Fruit fly (Drosophila melanogaster) whole organism, embryonic: ENCODE results near the gene Cpr67Fa2.

Experiments
- Atf3 ChIP-seq: fragments of 200-800 bp; sonication (Bioruptor generic); optimal IDR thresholded peaks from 3 replicates; lab custom pipeline; 2016; ENCODE audit warnings: missing biosample characterization, missing genetic modification characterization
- CG10267 ChIP-seq: fragments of 200-800 bp; sonication (Bioruptor generic); optimal IDR thresholded peaks from 2 replicates; lab custom pipeline; 2018; ENCODE audit warnings: missing biosample characterization, mild to moderate bottlenecking, missing genetic modification characterization, moderate library complexity
- CG10462 ChIP-seq: fragments of 200-800 bp; sonication (Bioruptor generic); optimal IDR thresholded peaks from 2 replicates; lab custom pipeline; 2016; ENCODE audit warnings: missing biosample characterization, missing genetic modification characterization
- CG10543 ChIP-seq: fragments of 200-800 bp; sonication (Bioruptor generic); optimal IDR thresholded peaks from 3 replicates; lab custom pipeline; 2017; ENCODE audit warnings: missing biosample characterization, mild to moderate bottlenecking, missing genetic modification characterization, moderate library complexity
- CG10959 ChIP-seq: fragments of 200-800 bp; sonication (Bioruptor generic); IDR thresholded peaks from 2 replicates; pipeline ENCODE4 v1.3.6; 2022; ENCODE audit warnings: missing biosample characterization, missing genetic modification characterization
- CG13287 ChIP-seq: fragments of 200-800 bp; sonication (Bioruptor generic); IDR thresholded peaks from 2 replicates; pipeline ENCODE4 v1.3.6; 2022; ENCODE audit warnings: missing biosample characterization, missing genetic modification characterization; ENCODE audit not compliant: partially characterized antibody
- CG14965 ChIP-seq: fragments of 200-800 bp; sonication (Bioruptor generic); optimal IDR thresholded peaks from 2 replicates; lab custom pipeline; 2016; ENCODE audit warnings: missing biosample characterization, missing genetic modification characterization, borderline replicate concordance
- CG15514 ChIP-seq: fragments of 200-800 bp; sonication (Bioruptor generic); optimal IDR thresholded peaks from 3 replicates; lab custom pipeline; 2017; ENCODE audit warnings: missing biosample characterization, missing genetic modification characterization, mild to moderate bottlenecking, moderate library complexity, missing genetic modification reagents
- CG15696 ChIP-seq: fragments of 200-800 bp; sonication (Bioruptor generic); optimal IDR thresholded peaks from 2 replicates; lab custom pipeline; 2019; ENCODE audit warnings: missing biosample characterization, mild to moderate bottlenecking, missing genetic modification characterization, moderate library complexity
- CG16779 ChIP-seq: fragments of 200-800 bp; sonication (Bioruptor generic); IDR thresholded peaks from 2 replicates; pipeline ENCODE4 v1.3.6; 2022; ENCODE audit warnings: missing biosample characterization, missing genetic modification characterization
- CG17385 ChIP-seq: fragments of 200-800 bp; sonication (Bioruptor generic); optimal IDR thresholded peaks from 3 replicates; lab custom pipeline; 2018; ENCODE audit warnings: missing biosample characterization, mild to moderate bottlenecking, missing genetic modification characterization
- CG18599 ChIP-seq: fragments of 200-800 bp; sonication (Bioruptor generic); optimal IDR thresholded peaks from 3 replicates; lab custom pipeline; 2017; ENCODE audit warnings: missing biosample characterization, missing genetic modification characterization, mild to moderate bottlenecking, moderate library complexity, missing genetic modification reagents
- CG31224 ChIP-seq: fragments of 200-800 bp; sonication (Bioruptor generic); IDR thresholded peaks from 2 replicates; pipeline ENCODE4 v1.3.6; 2022; ENCODE audit warnings: missing biosample characterization, missing genetic modification characterization
- CG3281 ChIP-seq: fragments of 200-800 bp; sonication (Bioruptor generic); optimal IDR thresholded peaks from 3 replicates; lab custom pipeline; 2017; ENCODE audit warnings: missing biosample characterization, mild to moderate bottlenecking, missing genetic modification characterization
- CG3995 ChIP-seq: fragments of 200-800 bp; sonication (Bioruptor generic); optimal IDR thresholded peaks from 3 replicates; lab custom pipeline; 2016; ENCODE audit warnings: missing biosample characterization, missing genetic modification characterization
- CG5953 ChIP-seq: fragments of 200-800 bp; sonication (Bioruptor generic); IDR thresholded peaks from 2 replicates; pipeline ENCODE4 v1.3.6; 2022; ENCODE audit warnings: missing biosample characterization, missing genetic modification characterization
- CG8281 ChIP-seq: fragments of 200-800 bp; sonication (Bioruptor generic); optimal IDR thresholded peaks from 2 replicates; lab custom pipeline; 2018; ENCODE audit warnings: missing biosample characterization, mild to moderate bottlenecking, missing genetic modification characterization, moderate library complexity
- CTCF ChIP-seq: fragments of 200-800 bp; sonication (Bioruptor generic); optimal IDR thresholded peaks from 2 replicates; lab custom pipeline; 2017; ENCODE audit warnings: missing biosample characterization, mild to moderate bottlenecking, missing genetic modification characterization, moderate library complexity
- ERR ChIP-seq: fragments of 200-800 bp; sonication (Bioruptor generic); optimal IDR thresholded peaks from 2 replicates; lab custom pipeline; 2016; ENCODE audit warnings: missing biosample characterization, missing genetic modification characterization
- Fer3 ChIP-seq: fragments of 200-800 bp; sonication (Bioruptor generic); optimal IDR thresholded peaks from 2 replicates; lab custom pipeline; 2018; ENCODE audit warnings: missing biosample characterization, mild to moderate bottlenecking, missing genetic modification characterization, moderate library complexity
- HHEX ChIP-seq: fragments of 200-800 bp; sonication (Bioruptor generic); optimal IDR thresholded peaks from 3 replicates; lab custom pipeline; 2017; ENCODE audit warnings: missing biosample characterization, mild to moderate bottlenecking, missing genetic modification characterization, missing genetic modification reagents
- HmgD ChIP-seq: fragments of 200-800 bp; sonication (Bioruptor generic); optimal IDR thresholded peaks from 3 replicates; lab custom pipeline; 2016; ENCODE audit warnings: missing biosample characterization, missing genetic modification characterization
- Hmr ChIP-seq: fragments of 200-800 bp; sonication (Bioruptor generic); optimal IDR thresholded peaks from 3 replicates; lab custom pipeline; 2017; ENCODE audit warnings: mild to moderate bottlenecking, missing biosample characterization, missing genetic modification reagents, missing genetic modification characterization
- Hr78 ChIP-seq, 2 experiments: fragments of 200-800 bp in 1 of 2; fragments of >200 bp in 1 of 2; sonication (Bioruptor generic) in 1 of 2; optimal IDR thresholded peaks; 2 replicates each; lab custom pipeline; 2017 to 2019; ENCODE audit warnings: missing biosample characterization in 2 of 2, missing genetic modification characterization in 2 of 2, mild to moderate bottlenecking in 1 of 2, moderate library complexity in 1 of 2
- Jarid2 ChIP-seq: fragments of 200-800 bp; sonication (Bioruptor generic); optimal IDR thresholded peaks from 3 replicates; lab custom pipeline; 2017; ENCODE audit warnings: mild to moderate bottlenecking, missing biosample characterization, missing genetic modification reagents, missing genetic modification characterization
- Kr ChIP-seq: fragments of 200-800 bp; sonication (Bioruptor generic); optimal IDR thresholded peaks from 2 replicates; lab custom pipeline; 2017; ENCODE audit warnings: missing biosample characterization, mild to moderate bottlenecking, missing genetic modification characterization
- MESR4 ChIP-seq: fragments of 200-800 bp; sonication (Bioruptor generic); optimal IDR thresholded peaks from 2 replicates; lab custom pipeline; 2018; ENCODE audit warnings: missing biosample characterization, mild to moderate bottlenecking, missing genetic modification characterization, moderate library complexity
- NC2β ChIP-seq: fragments of 200-800 bp; sonication (Bioruptor generic); optimal IDR thresholded peaks from 2 replicates; lab custom pipeline; 2016; ENCODE audit warnings: missing biosample characterization, missing genetic modification characterization
- Nf-YC ChIP-seq: fragments of 200-800 bp; optimal IDR thresholded peaks from 3 replicates; lab custom pipeline; 2019; ENCODE audit warnings: missing biosample characterization, mild to moderate bottlenecking, missing genetic modification characterization, moderate library complexity
- Opbp ChIP-seq: fragments of 200-800 bp; sonication (Bioruptor generic); IDR thresholded peaks from 3 replicates; pipeline ENCODE4 v1.3.6; 2022; ENCODE audit warnings: missing biosample characterization, missing genetic modification characterization; ENCODE audit not compliant: partially characterized antibody
- Ptx1 ChIP-seq: fragments of 200-800 bp; sonication (Bioruptor generic); IDR thresholded peaks from 2 replicates; pipeline ENCODE4 v1.3.6; 2022; ENCODE audit warnings: missing biosample characterization, missing genetic modification characterization
- Sin3A ChIP-seq: fragments of >200 bp; optimal IDR thresholded peaks from 2 replicates; lab custom pipeline; 2018
- Xbp1 ChIP-seq: fragments of 200-800 bp; sonication (Bioruptor generic); optimal IDR thresholded peaks from 3 replicates; lab custom pipeline; 2016; ENCODE audit warnings: missing biosample characterization, mild to moderate bottlenecking, missing genetic modification characterization
- ap ChIP-seq: fragments of 200-800 bp; sonication (Bioruptor generic); IDR thresholded peaks from 2 replicates; pipeline ENCODE4 v1.3.6; 2022; ENCODE audit warnings: missing biosample characterization, missing genetic modification characterization
- bcd ChIP-seq: fragments of 200-800 bp; sonication (Bioruptor generic); optimal IDR thresholded peaks from 2 replicates; lab custom pipeline; 2017; ENCODE audit warnings: missing biosample characterization, mild to moderate bottlenecking, missing genetic modification characterization
- cg ChIP-seq: fragments of 200-800 bp; sonication (Bioruptor generic); optimal IDR thresholded peaks from 3 replicates; lab custom pipeline; 2019; ENCODE audit warnings: missing biosample characterization, mild to moderate bottlenecking, missing genetic modification characterization, moderate library complexity
- dati ChIP-seq: fragments of 200-800 bp; sonication (Bioruptor generic); IDR thresholded peaks from 2 replicates; pipeline ENCODE4 v1.3.6; 2022; ENCODE audit warnings: missing biosample characterization, missing genetic modification characterization
- fd102C ChIP-seq: fragments of 200-800 bp; sonication (Bioruptor generic); optimal IDR thresholded peaks from 2 replicates; lab custom pipeline; 2018; ENCODE audit warnings: missing biosample characterization, mild to moderate bottlenecking, missing genetic modification characterization, moderate library complexity
- gem ChIP-seq: fragments of 200-800 bp; sonication (Bioruptor generic); optimal IDR thresholded peaks from 2 replicates; lab custom pipeline; 2019; ENCODE audit warnings: missing biosample characterization, mild to moderate bottlenecking, missing genetic modification characterization, moderate library complexity
- grau ChIP-seq: fragments of 200-800 bp; optimal IDR thresholded peaks from 3 replicates; lab custom pipeline; 2019; ENCODE audit warnings: missing biosample characterization, mild to moderate bottlenecking, missing genetic modification characterization, moderate library complexity
- lbe ChIP-seq: fragments of 200-800 bp; sonication (Bioruptor generic); optimal IDR thresholded peaks from 2 replicates; lab custom pipeline; 2016; ENCODE audit warnings: missing biosample characterization, mild to moderate bottlenecking, missing genetic modification characterization
- pfk ChIP-seq: fragments of 200-800 bp; sonication (Bioruptor generic); optimal IDR thresholded peaks from 2 replicates; lab custom pipeline; 2018; ENCODE audit warnings: missing biosample characterization, mild to moderate bottlenecking, missing genetic modification characterization, moderate library complexity
- pzg ChIP-seq: fragments of 200-800 bp; sonication (Bioruptor generic); optimal IDR thresholded peaks from 3 replicates; lab custom pipeline; 2018; ENCODE audit warnings: missing biosample characterization, mild to moderate bottlenecking, missing genetic modification characterization, moderate library complexity
- ranshi ChIP-seq: fragments of 200-800 bp; sonication (Bioruptor generic); IDR thresholded peaks from 2 replicates; pipeline ENCODE4 v1.3.6; 2022; ENCODE audit warnings: missing biosample characterization, missing genetic modification characterization
- sqz ChIP-seq: fragments of 200-800 bp; sonication (Bioruptor generic); optimal IDR thresholded peaks from 3 replicates; lab custom pipeline; 2018; ENCODE audit warnings: missing biosample characterization, mild to moderate bottlenecking, missing genetic modification characterization
- stc ChIP-seq: fragments of 200-800 bp; sonication (Bioruptor generic); IDR thresholded peaks from 2 replicates; pipeline ENCODE4 v1.3.6; 2022; ENCODE audit warnings: missing biosample characterization, missing genetic modification characterization
- vnd ChIP-seq: fragments of 200-800 bp; sonication (Bioruptor generic); IDR thresholded peaks from 3 replicates; pipeline ENCODE4 v1.3.6; 2022; ENCODE audit warnings: missing biosample characterization, missing genetic modification characterization; ENCODE audit not compliant: partially characterized antibody
- zen2 ChIP-seq: fragments of 200-800 bp; sonication (Bioruptor generic); IDR thresholded peaks from 3 replicates; pipeline ENCODE4 v1.3.6; 2022; ENCODE audit warnings: missing biosample characterization, missing genetic modification characterization; ENCODE audit not compliant: partially characterized antibody

Cpr67Fa2 gene

dm6 chr3L:10861657-10862543 is 29.6 kb upstream of the Cpr67Fa2 start (continued):
- TF ChIP-seq CG18599 (peak; percentile 62), grau (peak; percentile 31), CG17385 (no peak), Hr78 (GFP tag; optimal IDR thresholded peaks at IDR 0.05; lab: Kevin White, UChicago) (peak in 1 of 2 experiments; percentile 54), vnd (GFP tag; lab: Robert Waterston, UW) (0 out of 3 replicates have a peak, but pooled peaks have one; percentile 22), Sin3A (lab: Kevin White, UChicago) (no peak), bcd (GFP tag; lab: Kevin White, UChicago) (no peak), NC2β (GFP tag; lab: Kevin White, UChicago) (no peak), pzg (GFP tag; lab: Kevin White, UChicago) (no peak), Fer3 (tag; lab: Kevin White, UChicago) (no peak), Opbp (GFP tag; lab: Robert Waterston, UW) (0 out of 3 replicates have a peak, but pooled peaks have one; percentile 37), CG10959 (GFP tag; lab: Robert Waterston, UW) (no peak), gem (tag; lab: Kevin White, UChicago) (peak; percentile 10), Jarid2 (GFP tag; lab: Kevin White, UChicago) (no peak), CG5953 (GFP tag; lab: Robert Waterston, UW) (no peak), Kr (GFP tag; lab: Kevin White, UChicago) (peak; percentile 10), pfk (peak; percentile 56), CG10267 (tag; lab: Kevin White, UChicago) (no peak), sqz (peak; percentile 30), cg (GFP tag; lab: Kevin White, UChicago) (peak; percentile 29), fd102C (no peak), CTCF (GFP tag; lab: Kevin White, UChicago) (no peak), MESR4 (GFP tag; lab: Kevin White, UChicago) (no peak), zen2 (no peak), CG14965 (GFP tag; lab: Kevin White, UChicago) (no peak), Xbp1 (GFP tag; lab: Kevin White, UChicago) (no peak), CG31224 (GFP tag; lab: Robert Waterston, UW) (no peak), HmgD (GFP tag; lab: Kevin White, UChicago) (no peak), Ptx1 (0 out of 2 replicates have a peak, but pooled peaks have one; percentile 13), HHEX (GFP tag; lab: Kevin White, UChicago) (peak; percentile 16), ap (GFP tag; lab: Robert Waterston, UW) (no peak), ERR (peak; percentile 30), CG13287 (GFP tag; lab: Robert Waterston, UW) (no peak), Nf-YC (tag; lab: Kevin White, UChicago) (no peak), ranshi (GFP tag; lab: Robert Waterston, UW) (no peak), CG10543 (GFP tag; lab: Kevin White, UChicago) (peak; percentile 15), CG15514 (GFP tag; lab: Kevin White, UChicago) (peak; percentile 10), Hmr (GFP tag; lab: Kevin White, UChicago) (no peak), dati (GFP tag; lab: Robert Waterston, UW) (no peak), CG16779 (GFP tag; lab: Robert Waterston, UW) (no peak), CG3281 (GFP tag; lab: Kevin White, UChicago) (no peak), Atf3 (GFP tag; lab: Kevin White, UChicago) (no peak), CG3995 (no peak), stc (GFP tag; lab: Robert Waterston, UW) (no peak), CG15696 (tag; lab: Kevin White, UChicago) (no peak), CG10462 (GFP tag; lab: Kevin White, UChicago) (no peak), CG8281 (tag; lab: Kevin White, UChicago) (no peak), lbe (GFP tag; lab: Kevin White, UChicago) (no peak)
